Fruit fly (Drosophila melanogaster): ENCODE data around the gene shf.

shf gene

DNA sequence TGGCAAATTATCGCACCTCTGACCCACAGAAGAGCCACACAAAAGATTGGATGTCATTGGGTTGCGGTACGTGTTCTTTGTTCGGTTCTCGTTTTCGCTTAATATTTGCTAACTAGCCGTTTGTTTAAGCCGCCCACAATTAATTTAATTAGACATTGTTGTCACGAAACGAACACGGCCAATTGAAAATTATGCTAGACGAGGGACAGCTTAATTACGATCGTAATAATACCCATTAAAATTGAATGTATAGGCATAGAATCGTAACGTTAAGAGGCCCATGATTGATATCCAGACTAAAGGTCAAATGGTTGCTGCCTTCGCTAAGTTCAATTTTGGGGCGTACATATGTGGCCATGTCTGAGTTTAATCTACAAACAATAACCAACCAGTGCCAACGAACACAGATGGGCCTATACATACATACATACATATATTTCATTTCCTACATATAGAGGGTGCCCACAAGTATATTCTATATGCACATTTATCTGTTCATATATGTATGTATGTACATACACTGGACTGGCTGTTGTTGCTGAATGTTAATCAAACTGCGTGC is 50.8 kb downstream of the shf start:
- TF ChIP-seq CG10348 (GFP tag; IDR thresholded peaks at IDR 0.05) = no peak
- TF ChIP-seq CG4496 (GFP tag; IDR thresholded peaks at IDR 0.05) = no peak
- TF ChIP-seq CG8301 (tag; optimal IDR thresholded peaks at IDR 0.05) = no peak
- no peak for TF ChIP-seq CG12605 (GFP tag; IDR thresholded peaks at IDR 0.05)
- no peak for TF ChIP-seq Snoo (tag; optimal IDR thresholded peaks at IDR 0.05)
- TF ChIP-seq CG8159 (tag; optimal IDR thresholded peaks at IDR 0.05) = no peak
- peak; percentile 47 for TF ChIP-seq EcR (GFP tag; optimal IDR thresholded peaks at IDR 0.05)

DNA sequence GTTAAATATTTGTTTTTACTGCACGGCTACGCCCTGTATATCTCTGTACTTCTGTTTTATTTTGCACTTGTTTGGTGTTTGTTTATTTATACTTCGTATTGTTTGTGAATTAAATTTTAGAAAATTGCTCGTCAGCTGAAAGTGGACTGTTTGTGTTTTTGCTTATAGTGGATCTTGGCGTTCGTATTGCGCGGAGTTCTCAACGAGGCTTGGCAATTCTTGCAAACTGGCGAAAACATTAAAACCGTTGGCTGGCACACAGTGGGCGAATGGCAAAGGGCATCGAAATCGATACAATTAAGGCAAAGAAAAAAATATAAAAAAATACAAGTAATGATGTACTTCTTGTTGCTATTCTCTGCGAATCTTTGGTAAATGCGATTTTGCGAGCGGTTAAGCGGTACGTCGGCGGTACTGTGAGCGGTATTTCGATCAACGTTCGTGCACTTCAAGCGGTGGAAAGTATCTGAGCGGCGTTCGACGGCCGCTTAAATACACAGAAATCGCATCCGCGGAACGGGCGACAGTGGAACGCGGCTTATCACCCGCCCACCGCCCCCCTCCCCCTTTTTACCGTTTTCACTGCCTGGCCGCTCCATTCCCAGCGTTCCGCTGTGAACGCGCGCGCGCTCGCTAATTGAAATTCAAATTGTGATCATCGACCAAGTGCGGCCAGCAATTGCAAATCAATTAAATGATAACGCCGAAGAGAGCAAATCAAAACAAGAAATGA is 52.5 kb downstream of the shf start:
- no peak for TF ChIP-seq CG12605 (GFP tag; IDR thresholded peaks at IDR 0.05)
- TF ChIP-seq CG9948 (tag; optimal IDR thresholded peaks at IDR 0.05) = no peak
- no peak for TF ChIP-seq fd96Ca (GFP tag; IDR thresholded peaks at IDR 0.05)
- no peak for TF ChIP-seq CG17806 (tag; optimal IDR thresholded peaks at IDR 0.05)
- 0 out of 3 replicates have a peak, but pooled peaks have one; percentile 34 for TF ChIP-seq CG4496 (GFP tag; IDR thresholded peaks at IDR 0.05)
- TF ChIP-seq CG13204 (GFP tag; optimal IDR thresholded peaks at IDR 0.05) = peak; percentile 72

DNA sequence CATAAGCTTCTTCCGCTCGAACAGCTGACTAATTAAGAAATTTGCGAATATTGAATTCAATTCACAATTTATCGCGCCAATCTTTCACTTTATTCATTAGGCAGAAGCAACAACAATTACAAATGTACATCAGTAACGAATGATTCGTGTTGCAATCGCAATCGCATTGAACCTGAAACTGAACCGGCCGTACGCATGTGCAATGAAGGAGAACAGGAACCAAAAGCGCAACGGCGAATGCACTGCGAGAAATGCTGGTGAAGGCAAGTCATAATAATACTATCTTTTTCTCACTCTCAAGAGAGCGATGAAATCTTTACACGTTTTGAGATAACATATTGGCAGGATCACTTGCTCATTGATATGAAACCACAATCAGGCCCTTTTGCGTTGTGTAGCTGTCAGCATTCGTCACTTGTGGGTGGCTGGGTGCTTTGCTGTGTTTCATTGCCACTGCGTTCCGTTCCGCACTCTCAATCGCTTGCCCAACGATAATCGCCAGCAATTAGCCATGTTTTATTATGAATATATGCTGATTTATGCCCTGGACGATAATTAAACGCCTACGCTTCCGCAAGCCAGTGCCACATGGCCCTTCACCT is 54.5 kb downstream of the shf start:
- TF ChIP-seq CG32121 (GFP tag; IDR thresholded peaks at IDR 0.05) = no peak
- peak; percentile 46 for TF ChIP-seq CG14655 (GFP tag; optimal IDR thresholded peaks at IDR 0.05)
- no peak for TF ChIP-seq rn (GFP tag; IDR thresholded peaks at IDR 0.05)
- no peak for TF ChIP-seq CG10348 (GFP tag; IDR thresholded peaks at IDR 0.05)
- peak; percentile 40 for TF ChIP-seq Ets98B (GFP tag; IDR thresholded peaks at IDR 0.05)
- TF ChIP-seq CG8301 (tag; optimal IDR thresholded peaks at IDR 0.05) = peak; percentile 19
- TF ChIP-seq CG4496 (GFP tag; IDR thresholded peaks at IDR 0.05) = peak; percentile 43; the same call in 1 of the 3 replicates
- TF ChIP-seq CG13204 (GFP tag; optimal IDR thresholded peaks at IDR 0.05) = no peak

DNA sequence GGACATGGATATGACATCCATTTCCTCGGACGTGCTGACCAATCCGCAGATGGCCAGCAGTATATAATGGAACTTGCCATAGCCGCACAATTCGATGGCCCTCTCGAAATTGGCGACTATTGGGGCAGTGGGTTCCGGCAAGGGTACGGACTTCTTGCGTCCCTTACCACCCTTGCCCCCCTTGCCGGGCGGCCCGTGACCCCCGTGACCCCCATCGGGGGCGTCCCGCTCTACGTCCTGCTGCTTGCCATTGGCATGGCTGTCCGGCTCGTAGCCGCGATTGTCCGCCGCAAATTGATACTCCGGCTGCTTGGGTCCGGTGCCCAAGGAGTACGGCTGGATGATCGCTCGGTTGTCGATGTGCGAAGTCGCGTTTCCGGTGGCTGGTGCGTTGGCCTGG is 55.8 kb downstream of the shf start:
- TF ChIP-seq CG4496 (GFP tag; IDR thresholded peaks at IDR 0.05) (no peak), CG34367 (tag; optimal IDR thresholded peaks at IDR 0.05) (no peak), Pif1A (GFP tag; optimal IDR thresholded peaks at IDR 0.05) (no peak), CG17806 (tag; optimal IDR thresholded peaks at IDR 0.05) (no peak), Pif1B (GFP tag; optimal IDR thresholded peaks at IDR 0.05) (no peak), rn (GFP tag; IDR thresholded peaks at IDR 0.05) (no peak), CG8301 (tag; optimal IDR thresholded peaks at IDR 0.05) (no peak), Ets98B (GFP tag; IDR thresholded peaks at IDR 0.05) (no peak), D1 (tag; optimal IDR thresholded peaks at IDR 0.05) (no peak), CG14655 (GFP tag; optimal IDR thresholded peaks at IDR 0.05) (no peak), CG8159 (tag; optimal IDR thresholded peaks at IDR 0.05) (no peak), CG10348 (GFP tag; IDR thresholded peaks at IDR 0.05) (no peak), gl (tag; optimal IDR thresholded peaks at IDR 0.05) (no peak), CG32121 (GFP tag; IDR thresholded peaks at IDR 0.05) (no peak), EcR (GFP tag; optimal IDR thresholded peaks at IDR 0.05) (no peak), CG13204 (GFP tag; optimal IDR thresholded peaks at IDR 0.05) (no peak), CG9948 (tag; optimal IDR thresholded peaks at IDR 0.05) (no peak), CG12605 (GFP tag; IDR thresholded peaks at IDR 0.05) (no peak), CG15710 (tag; optimal IDR thresholded peaks at IDR 0.05) (no peak), fd96Ca (GFP tag; IDR thresholded peaks at IDR 0.05) (no peak)
